Fruit fly (Drosophila melanogaster): Measurements from ENCODE around the gene Nepl6.

The Nepl6 gene

DNA sequence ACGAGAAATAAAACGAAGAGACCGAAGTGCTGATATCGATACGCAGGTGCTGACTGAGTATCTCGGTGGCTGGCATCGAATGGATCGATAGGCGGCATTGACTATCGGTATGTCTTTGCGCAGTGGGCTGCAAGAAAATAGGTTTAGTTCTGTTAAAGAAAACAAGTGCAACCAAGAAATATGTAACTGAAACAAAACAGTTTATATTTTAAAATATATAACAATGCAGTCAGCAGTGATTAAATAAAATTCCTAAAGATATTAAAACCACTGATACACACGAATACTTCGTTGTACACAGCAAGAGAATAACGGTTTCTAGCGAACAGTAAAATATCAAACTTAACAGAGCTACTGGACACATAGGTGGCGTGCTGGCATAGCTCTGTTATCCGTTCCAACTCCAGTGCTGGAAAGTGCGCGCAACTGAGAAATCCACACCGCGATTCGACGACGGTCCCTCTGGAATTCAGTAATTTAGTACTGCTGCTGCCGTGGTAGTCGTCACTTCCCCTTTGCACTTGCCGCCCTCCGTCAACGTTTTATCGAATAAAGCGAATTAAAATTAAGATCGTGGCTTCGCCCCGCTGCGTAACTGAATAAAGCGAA is 46.8 kb downstream of the Nepl6 start, which contains the start of the genes Pez and Cpr (continued):
- TF ChIP-seq CG11093 (GFP tag; IDR thresholded peaks at IDR 0.05): no peak
- TF ChIP-seq crp (GFP tag; optimal IDR thresholded peaks at IDR 0.05): no peak
- TF ChIP-seq CG12071 (GFP tag; optimal IDR thresholded peaks at IDR 0.05): no peak
- no peak for TF ChIP-seq CG8478 (optimal IDR thresholded peaks at IDR 0.05)
- peak; percentile 46 for TF ChIP-seq Dp (GFP tag; optimal IDR thresholded peaks at IDR 0.05)
- no peak for TF ChIP-seq CG1602 (GFP tag; optimal IDR thresholded peaks at IDR 0.05)
- TF ChIP-seq CG15514 (GFP tag; optimal IDR thresholded peaks at IDR 0.05): peak; percentile 68
- no peak for TF ChIP-seq Asciz (GFP tag; optimal IDR thresholded peaks at IDR 0.05)
- no peak for TF ChIP-seq CG3726 (GFP tag; IDR thresholded peaks at IDR 0.05)
- peak; percentile 70 for TF ChIP-seq unc-4 (GFP tag; IDR thresholded peaks at IDR 0.05; ENCODE audit: partially characterized antibody)
- TF ChIP-seq kay (GFP tag; optimal IDR thresholded peaks at IDR 0.05): peak; percentile 4
- no peak for TF ChIP-seq Camta (GFP tag; optimal IDR thresholded peaks at IDR 0.05)
- TF ChIP-seq otp (GFP tag; IDR thresholded peaks at IDR 0.05): no peak
- no peak for TF ChIP-seq hth (optimal IDR thresholded peaks at IDR 0.05)
- TF ChIP-seq grn (GFP tag; optimal IDR thresholded peaks at IDR 0.05): no peak
- TF ChIP-seq CG6175 (GFP tag; IDR thresholded peaks at IDR 0.05): peak; percentile 6; the same call in 1 of the 3 replicates
- peak; percentile 28 for TF ChIP-seq Dip3 (GFP tag; optimal IDR thresholded peaks at IDR 0.05)
- TF ChIP-seq org-1 (GFP tag; optimal IDR thresholded peaks at IDR 0.05): no peak
- TF ChIP-seq ken (GFP tag; IDR thresholded peaks at IDR 0.05): peak; percentile 72; the same call in 2 of the 3 replicates
- TF ChIP-seq zen2 (GFP tag; IDR thresholded peaks at IDR 0.05; ENCODE audit: partially characterized antibody): peak; percentile 70; the same call in 1 of the 3 replicates
- TF ChIP-seq CG1603 (tag; optimal IDR thresholded peaks at IDR 0.05): no peak
- TF ChIP-seq CG18764 (GFP tag; optimal IDR thresholded peaks at IDR 0.05): peak; percentile 25
- peak; percentile 4 for TF ChIP-seq PHDP (tag; optimal IDR thresholded peaks at IDR 0.05)
- TF ChIP-seq Deaf1 (tag; optimal IDR thresholded peaks at IDR 0.05): no peak
- peak; percentile 30 for TF ChIP-seq CG3995 (GFP tag; optimal IDR thresholded peaks at IDR 0.05)
- TF ChIP-seq sqz (GFP tag; optimal IDR thresholded peaks at IDR 0.05): no peak
- TF ChIP-seq CG17385 (GFP tag; optimal IDR thresholded peaks at IDR 0.05): no peak
- TF ChIP-seq vvl (GFP tag; IDR thresholded peaks at IDR 0.05): peak; percentile 55
- peak; percentile 79 for TF ChIP-seq CG7963 (GFP tag; IDR thresholded peaks at IDR 0.05; ENCODE audit: partially characterized antibody)
- TF ChIP-seq Hr78 (GFP tag; optimal IDR thresholded peaks at IDR 0.05): no peak
- peak; percentile 11; the same call in 1 of the 4 replicates for TF ChIP-seq Gug (GFP tag; IDR thresholded peaks at IDR 0.05)
- TF ChIP-seq HLH3B (GFP tag; IDR thresholded peaks at IDR 0.05): peak; percentile 25; the same call in 1 of the 2 replicates
- TF ChIP-seq pho (GFP tag; optimal IDR thresholded peaks at IDR 0.05): peak; percentile 64
- no peak for TF ChIP-seq CG11504 (tag; optimal IDR thresholded peaks at IDR 0.05)
- no peak for TF ChIP-seq CG43689 (GFP tag; IDR thresholded peaks at IDR 0.05)
- no peak for TF ChIP-seq CG17802 (tag; optimal IDR thresholded peaks at IDR 0.05)
- peak; percentile 78 for TF ChIP-seq Dbx (GFP tag; IDR thresholded peaks at IDR 0.05)
- peak; percentile 52 for TF ChIP-seq zfh2 (GFP tag; optimal IDR thresholded peaks at IDR 0.05)
- no peak for TF ChIP-seq sisA (GFP tag; IDR thresholded peaks at IDR 0.05)
- peak; percentile 76 for TF ChIP-seq Rfx (GFP tag; IDR thresholded peaks at IDR 0.05)
- TF ChIP-seq sima (GFP tag; optimal IDR thresholded peaks at IDR 0.05): no peak
- TF ChIP-seq ato (GFP tag; IDR thresholded peaks at IDR 0.05; ENCODE audit: partially characterized antibody): peak; percentile 59
- no peak for TF ChIP-seq Six4 (GFP tag; optimal IDR thresholded peaks at IDR 0.05)
- peak; percentile 81 for TF ChIP-seq ci (GFP tag; IDR thresholded peaks at IDR 0.05)
- TF ChIP-seq CG31388 (GFP tag; optimal IDR thresholded peaks at IDR 0.05): no peak
- peak; percentile 9 for TF ChIP-seq CG13424 (tag; optimal IDR thresholded peaks at IDR 0.05)
- no peak for TF ChIP-seq ems (GFP tag; optimal IDR thresholded peaks at IDR 0.05)
- TF ChIP-seq peb (GFP tag; IDR thresholded peaks at IDR 0.05): no peak
- no peak for TF ChIP-seq croc (GFP tag; conservative IDR thresholded peaks at IDR 0.05)
- no peak for TF ChIP-seq oc (tag; optimal IDR thresholded peaks at IDR 0.05)
- TF ChIP-seq dysf (GFP tag; IDR thresholded peaks at IDR 0.05): peak; percentile 48; the same call in 1 of the 3 replicates

Measured in whole organism, embryonic.